Fruit fly (Drosophila melanogaster) S2 (cell line): ENCODE data around the gene CG2211.

Experiments
- CG8478 ChIP-seq: fragments of >200 bp; optimal IDR thresholded peaks from 2 replicates; lab custom pipeline; 2018
- CTCF ChIP-seq, 2 experiments: fragments of >200 bp; optimal IDR thresholded peaks; 2 replicates each; lab custom pipeline; 2018

DNA sequence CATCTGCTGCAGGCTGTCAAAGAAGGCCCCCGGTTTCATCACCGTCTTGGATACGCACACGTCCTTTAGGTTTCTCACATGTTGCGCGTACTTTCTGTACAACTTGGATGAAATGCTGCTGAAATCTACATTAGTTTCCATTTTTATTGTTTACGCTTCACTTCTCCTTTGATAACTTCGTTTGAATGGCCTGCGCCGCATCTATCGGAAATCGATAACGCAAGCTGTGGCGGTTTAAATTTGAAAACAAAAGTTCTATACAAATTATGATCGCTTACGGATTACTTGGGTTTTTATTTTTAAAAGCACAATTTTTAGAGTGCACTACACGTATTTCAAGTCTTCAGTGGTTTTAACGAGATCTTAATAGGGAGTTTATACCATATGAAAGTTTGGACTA, 2.2 kb downstream of the CG2211 start, which contains the start of gene msd5:
- TF ChIP-seq CTCF (optimal IDR thresholded peaks at IDR 0.05; lab: Kevin White, UChicago) (no peak), CG8478 (lab: Kevin White, UChicago) (no peak)
